Fruit fly (Drosophila melanogaster) whole organism, embryonic: ENCODE measurements around the gene Tlk.
A peak's percentile ranks its signal among the peaks of the same experiment; 100 is the strongest.

Experiments
- Ada2b ChIP-seq: fragments of 200-800 bp; sonication (Bioruptor generic); IDR thresholded peaks from 2 replicates; pipeline ENCODE4 v1.3.6; 2022; ENCODE audit warnings: missing biosample characterization, missing genetic modification characterization
- Aef1 ChIP-seq: fragments of 200-800 bp; sonication (Bioruptor generic); IDR thresholded peaks from 3 replicates; pipeline ENCODE4 v1.3.6; 2022; ENCODE audit warnings: missing biosample characterization, missing genetic modification characterization
- Antp ChIP-seq: fragments of 200-800 bp; sonication (Bioruptor generic); optimal IDR thresholded peaks from 3 replicates; lab custom pipeline; 2016; ENCODE audit warnings: missing biosample characterization, missing genetic modification characterization
- Atf3 ChIP-seq: fragments of 200-800 bp; sonication (Bioruptor generic); optimal IDR thresholded peaks from 3 replicates; lab custom pipeline; 2016; ENCODE audit warnings: missing biosample characterization, missing genetic modification characterization
- Awh ChIP-seq: fragments of 200-800 bp; sonication (Bioruptor generic); IDR thresholded peaks from 2 replicates; pipeline ENCODE4, ENCODE4 v1.3.6; 2022; ENCODE audit warnings: missing biosample characterization, missing genetic modification characterization
- CG10959 ChIP-seq: fragments of 200-800 bp; sonication (Bioruptor generic); IDR thresholded peaks from 2 replicates; pipeline ENCODE4 v1.3.6; 2022; ENCODE audit warnings: missing biosample characterization, missing genetic modification characterization
- CG12236 ChIP-seq: fragments of 200-800 bp; sonication (Bioruptor generic); optimal IDR thresholded peaks from 2 replicates; lab custom pipeline; 2016; ENCODE audit warnings: missing biosample characterization, missing genetic modification characterization
- CG12391 ChIP-seq: fragments of 200-800 bp; sonication (Bioruptor generic); optimal IDR thresholded peaks from 3 replicates; lab custom pipeline; 2018; ENCODE audit warnings: missing biosample characterization, mild to moderate bottlenecking, missing genetic modification characterization, moderate library complexity
- CG12769 ChIP-seq: fragments of 200-800 bp; sonication (Bioruptor generic); optimal IDR thresholded peaks from 2 replicates; lab custom pipeline; 2019; ENCODE audit warnings: missing biosample characterization, mild to moderate bottlenecking, missing genetic modification characterization, moderate library complexity
- CG18764 ChIP-seq: fragments of 200-800 bp; sonication (Bioruptor generic); optimal IDR thresholded peaks from 3 replicates; lab custom pipeline; 2016; ENCODE audit warnings: missing biosample characterization, missing genetic modification characterization
- CG32767 ChIP-seq: fragments of 200-800 bp; sonication (Bioruptor generic); IDR thresholded peaks from 2 replicates; pipeline ENCODE4 v1.3.6; 2022; ENCODE audit warnings: missing biosample characterization, missing genetic modification characterization
- CG33557 ChIP-seq: fragments of 200-800 bp; sonication (Bioruptor generic); optimal IDR thresholded peaks from 2 replicates; lab custom pipeline; 2019; ENCODE audit warnings: missing biosample characterization, mild to moderate bottlenecking, missing genetic modification characterization, moderate library complexity
- CG4707 ChIP-seq: fragments of 200-800 bp; sonication (Bioruptor generic); optimal IDR thresholded peaks from 2 replicates; lab custom pipeline; 2018; ENCODE audit warnings: missing biosample characterization, mild to moderate bottlenecking, missing genetic modification characterization, moderate library complexity
- CG6765 ChIP-seq: fragments of 200-800 bp; sonication (Bioruptor generic); optimal IDR thresholded peaks from 3 replicates; lab custom pipeline; 2017; ENCODE audit warnings: missing biosample characterization, mild to moderate bottlenecking, missing genetic modification characterization
- CG6813 ChIP-seq: fragments of 200-800 bp; sonication (Bioruptor generic); optimal IDR thresholded peaks from 2 replicates; lab custom pipeline; 2017; ENCODE audit warnings: missing biosample characterization, missing genetic modification characterization, mild to moderate bottlenecking, moderate library complexity, missing genetic modification reagents
- CG7839 ChIP-seq: fragments of 200-800 bp; sonication (Bioruptor generic); optimal IDR thresholded peaks from 3 replicates; lab custom pipeline; 2018; ENCODE audit warnings: missing biosample characterization, mild to moderate bottlenecking, missing genetic modification characterization, moderate library complexity
- CG8290 ChIP-seq, 3 experiments: fragments of 200-800 bp; sonication (Bioruptor generic); optimal IDR thresholded peaks; 2 replicates each; lab custom pipeline; 2016 to 2019; ENCODE audit warnings: missing biosample characterization in 3 of 3, missing genetic modification characterization in 3 of 3, mild to moderate bottlenecking in 2 of 3, moderate library complexity in 1 of 3
- CG8944 ChIP-seq: fragments of 200-800 bp; sonication (Bioruptor generic); optimal IDR thresholded peaks from 3 replicates; lab custom pipeline; 2016; ENCODE audit warnings: missing biosample characterization, missing genetic modification characterization
- CG9437 ChIP-seq: fragments of 200-800 bp; sonication (Bioruptor generic); optimal IDR thresholded peaks from 2 replicates; lab custom pipeline; 2018; ENCODE audit warnings: missing biosample characterization, mild to moderate bottlenecking, missing genetic modification characterization
- Camta ChIP-seq: fragments of 200-800 bp; sonication (Bioruptor generic); optimal IDR thresholded peaks from 2 replicates; lab custom pipeline; 2016; ENCODE audit warnings: missing biosample characterization, missing genetic modification characterization
- Dad ChIP-seq: fragments of 200-800 bp; sonication (Bioruptor generic); optimal IDR thresholded peaks from 3 replicates; lab custom pipeline; 2016; ENCODE audit warnings: missing biosample characterization, missing genetic modification characterization
- Dp ChIP-seq: fragments of 200-800 bp; sonication (Bioruptor generic); optimal IDR thresholded peaks from 2 replicates; lab custom pipeline; 2018; ENCODE audit warnings: missing biosample characterization, mild to moderate bottlenecking, missing genetic modification characterization, moderate library complexity
- Drgx ChIP-seq: fragments of 200-800 bp; sonication (Bioruptor generic); IDR thresholded peaks from 2 replicates; pipeline ENCODE4 v1.3.6; 2022; ENCODE audit warnings: missing biosample characterization, missing genetic modification characterization
- Elba2 ChIP-seq: fragments of 200-800 bp; sonication (Bioruptor generic); optimal IDR thresholded peaks from 3 replicates; lab custom pipeline; 2016; ENCODE audit warnings: missing biosample characterization, missing genetic modification characterization
- HLH4C ChIP-seq: fragments of 200-800 bp; sonication (Bioruptor generic); IDR thresholded peaks from 3 replicates; pipeline ENCODE4 v1.3.6; 2022; ENCODE audit warnings: missing biosample characterization, missing genetic modification characterization; ENCODE audit not compliant: partially characterized antibody
- Hr51 ChIP-seq, 2 experiments: fragments of 200-800 bp; sonication (Bioruptor generic); optimal IDR thresholded peaks; 2 replicates in 1 of 2; 3 replicates in 1 of 2; lab custom pipeline; 2016 to 2018; ENCODE audit warnings: missing biosample characterization in 2 of 2, missing genetic modification characterization in 2 of 2, mild to moderate bottlenecking in 1 of 2, moderate library complexity in 1 of 2
- Meics ChIP-seq: fragments of 200-800 bp; sonication (Bioruptor generic); optimal IDR thresholded peaks from 2 replicates; lab custom pipeline; 2017; ENCODE audit warnings: missing biosample characterization, mild to moderate bottlenecking, missing genetic modification characterization
- ab ChIP-seq: fragments of 200-800 bp; sonication (Bioruptor generic); optimal IDR thresholded peaks from 2 replicates; lab custom pipeline; 2016; ENCODE audit warnings: missing biosample characterization, missing genetic modification characterization
- abd-A ChIP-seq: fragments of 200-800 bp; sonication (Bioruptor generic); optimal IDR thresholded peaks from 3 replicates; lab custom pipeline; 2019; ENCODE audit warnings: missing biosample characterization, mild to moderate bottlenecking, missing genetic modification characterization, moderate library complexity
- ase ChIP-seq: fragments of 200-800 bp; sonication (Bioruptor generic); IDR thresholded peaks from 3 replicates; pipeline ENCODE4 v1.3.6; 2022; ENCODE audit warnings: missing biosample characterization, missing genetic modification characterization
- ash1 ChIP-seq: fragments of 200-800 bp; sonication (Bioruptor generic); optimal IDR thresholded peaks from 2 replicates; lab custom pipeline; 2018; ENCODE audit warnings: missing biosample characterization, mild to moderate bottlenecking, missing genetic modification characterization
- bigmax ChIP-seq: fragments of 200-800 bp; sonication (Bioruptor generic); optimal IDR thresholded peaks from 2 replicates; lab custom pipeline; 2018; ENCODE audit warnings: missing biosample characterization, mild to moderate bottlenecking, missing genetic modification characterization
- btn ChIP-seq: fragments of 200-800 bp; sonication (Bioruptor generic); optimal IDR thresholded peaks from 2 replicates; lab custom pipeline; 2016; ENCODE audit warnings: missing biosample characterization, missing genetic modification characterization
- cato ChIP-seq: fragments of 200-800 bp; sonication (Bioruptor generic); optimal IDR thresholded peaks from 2 replicates; lab custom pipeline; 2016; ENCODE audit warnings: missing biosample characterization, missing genetic modification characterization, borderline replicate concordance
- dimm ChIP-seq: fragments of 200-800 bp; sonication (Bioruptor generic); IDR thresholded peaks from 2 replicates; pipeline ENCODE4 v1.3.6; 2022; ENCODE audit warnings: missing biosample characterization, missing genetic modification characterization
- dpn ChIP-seq, 2 experiments: fragments of 200-800 bp; sonication (Bioruptor generic); optimal IDR thresholded peaks; 3 replicates each; lab custom pipeline; 2016; ENCODE audit warnings: missing biosample characterization in 2 of 2, missing genetic modification characterization in 2 of 2
- ems ChIP-seq: fragments of 200-800 bp; sonication (Bioruptor generic); optimal IDR thresholded peaks from 3 replicates; lab custom pipeline; 2016; ENCODE audit warnings: missing biosample characterization, missing genetic modification characterization
- gsb ChIP-seq: fragments of 200-800 bp; sonication (Bioruptor generic); IDR thresholded peaks from 2 replicates; pipeline ENCODE4 v1.3.6; 2022; ENCODE audit warnings: missing biosample characterization, missing genetic modification characterization
- lab ChIP-seq: fragments of 200-800 bp; sonication (Bioruptor generic); optimal IDR thresholded peaks from 3 replicates; lab custom pipeline; 2017; ENCODE audit warnings: missing biosample characterization, missing genetic modification characterization, mild to moderate bottlenecking, moderate library complexity, missing genetic modification reagents
- otp ChIP-seq: fragments of 200-800 bp; sonication (Bioruptor generic); IDR thresholded peaks from 3 replicates; pipeline ENCODE4, ENCODE4 v1.3.6; 2022; ENCODE audit warnings: missing biosample characterization, missing genetic modification characterization
- peb ChIP-seq: fragments of 200-800 bp; sonication (Bioruptor generic); IDR thresholded peaks from 2 replicates; pipeline ENCODE4 v1.3.6; 2022; ENCODE audit warnings: missing biosample characterization, missing genetic modification characterization
- rib ChIP-seq: fragments of 200-800 bp; sonication (Bioruptor generic); IDR thresholded peaks from 2 replicates; pipeline ENCODE4 v1.3.6; 2022; ENCODE audit warnings: missing biosample characterization, missing genetic modification characterization
- sc ChIP-seq, 3 experiments: fragments of >200 bp in 2 of 3; fragments of 200-800 bp in 1 of 3; sonication (Bioruptor generic) in 1 of 3; optimal IDR thresholded peaks; 2 replicates in 2 of 3; 3 replicates in 1 of 3; lab custom pipeline; 2017; ENCODE audit warnings: mild to moderate bottlenecking in 1 of 3, missing biosample characterization in 1 of 3, missing genetic modification characterization in 1 of 3, missing genetic modification reagents in 1 of 3
- schlank ChIP-seq: fragments of 200-800 bp; sonication (Bioruptor generic); optimal IDR thresholded peaks from 2 replicates; lab custom pipeline; 2018; ENCODE audit warnings: missing biosample characterization, mild to moderate bottlenecking, missing genetic modification characterization
- sr ChIP-seq: fragments of 200-800 bp; sonication (Bioruptor generic); IDR thresholded peaks from 3 replicates; pipeline ENCODE4 v1.3.6; 2022; ENCODE audit warnings: missing biosample characterization, missing genetic modification characterization
- tap ChIP-seq: fragments of 200-800 bp; optimal IDR thresholded peaks from 3 replicates; lab custom pipeline; 2019; ENCODE audit warnings: missing biosample characterization, mild to moderate bottlenecking, missing genetic modification characterization, moderate library complexity
- twi ChIP-seq: fragments of 200-800 bp; optimal IDR thresholded peaks from 2 replicates; lab custom pipeline; 2019; ENCODE audit warnings: missing biosample characterization, mild to moderate bottlenecking, missing genetic modification characterization, moderate library complexity
- zen ChIP-seq: fragments of 200-800 bp; sonication (Bioruptor generic); optimal IDR thresholded peaks from 3 replicates; lab custom pipeline; 2018; ENCODE audit warnings: missing biosample characterization, mild to moderate bottlenecking, missing genetic modification characterization, moderate library complexity

Gene Tlk

DNA sequence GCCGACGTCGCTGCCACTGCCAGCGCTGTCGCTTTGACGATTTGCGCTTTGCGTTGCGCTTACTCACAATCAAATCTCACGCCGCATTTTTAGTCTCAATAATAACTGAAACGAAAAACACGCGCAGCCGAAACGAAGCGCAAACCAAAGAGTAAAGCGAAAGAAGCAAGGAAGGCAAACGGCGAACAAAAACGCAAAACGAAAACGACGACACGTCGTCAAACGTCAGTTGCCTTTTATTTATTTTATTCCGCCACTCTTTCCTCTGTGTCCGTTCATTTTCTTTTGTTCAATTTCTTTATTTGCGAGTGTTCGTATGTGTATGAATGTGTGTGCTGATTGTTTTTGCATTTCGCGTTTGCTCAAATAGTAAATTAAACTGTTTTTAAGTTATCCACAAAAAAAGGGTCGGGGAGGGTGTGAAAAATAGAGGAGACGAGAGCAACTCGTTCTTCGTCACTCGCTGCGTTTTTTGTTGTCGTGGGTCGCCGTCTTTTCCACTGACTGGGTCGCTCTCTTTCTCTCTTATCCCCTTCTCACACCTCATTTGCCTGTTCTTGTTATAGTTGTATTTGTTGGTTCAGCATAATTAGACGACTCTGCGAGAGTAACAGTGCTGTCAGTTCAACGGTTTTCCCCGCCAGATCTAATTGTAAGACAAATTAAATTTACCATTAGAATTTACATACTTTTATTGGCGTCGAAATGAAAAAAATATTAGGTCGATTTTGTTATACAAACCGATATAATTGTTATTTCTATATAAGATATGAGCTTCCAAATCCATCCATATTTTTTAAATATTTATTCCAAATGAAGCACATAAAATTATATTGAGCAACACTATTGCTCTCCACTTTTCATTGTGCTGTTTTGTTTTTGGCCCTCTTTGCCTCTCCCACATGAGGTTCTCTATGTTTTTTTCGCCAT is 53.3 kb downstream of the Tlk start (continued):
- no peak for TF ChIP-seq HLH4C (GFP tag; lab: Robert Waterston, UW)
- peak; percentile 85 for TF ChIP-seq lab (GFP tag; lab: Kevin White, UChicago)
- no peak for TF ChIP-seq bigmax (GFP tag; lab: Kevin White, UChicago)
- TF ChIP-seq dpn (GFP tag; optimal IDR thresholded peaks at IDR 0.05; lab: Kevin White, UChicago), result peak; percentile 64 to 70
- TF ChIP-seq Drgx (GFP tag; lab: Robert Waterston, UW), result peak; percentile 67; the same call in 1 of the 2 replicates
- no peak for TF ChIP-seq CG8944 (GFP tag; lab: Kevin White, UChicago)
- peak; percentile 82 for TF ChIP-seq abd-A (tag; lab: Kevin White, UChicago)
- TF ChIP-seq CG8290 (GFP tag; optimal IDR thresholded peaks at IDR 0.05; lab: Kevin White, UChicago), result peak; percentile 38
- TF ChIP-seq CG8290 (tag; optimal IDR thresholded peaks at IDR 0.05; lab: Kevin White, UChicago), result peak in 1 of 2 experiments; percentile 50
- TF ChIP-seq CG9437 (GFP tag; lab: Kevin White, UChicago), result peak; percentile 64
- peak; percentile 51 for TF ChIP-seq twi (tag; lab: Kevin White, UChicago)
- no peak for TF ChIP-seq dimm (GFP tag; lab: Robert Waterston, UW)
- TF ChIP-seq Hr51 (GFP tag; optimal IDR thresholded peaks at IDR 0.05; lab: Kevin White, UChicago), result peak in 1 of 2 experiments; percentile 75
- TF ChIP-seq CG6765 (GFP tag; lab: Kevin White, UChicago), result peak; percentile 54
- TF ChIP-seq ase (GFP tag; lab: Robert Waterston, UW), result 0 out of 3 replicates have a peak, but pooled peaks have one; percentile 32
- peak; percentile 30 for TF ChIP-seq CG18764 (GFP tag; lab: Kevin White, UChicago)
- TF ChIP-seq peb (GFP tag; lab: Robert Waterston, UW), result 0 out of 2 replicates have a peak, but pooled peaks have one; percentile 34
- peak; percentile 69 for TF ChIP-seq zen
- no peak for TF ChIP-seq rib (GFP tag; lab: Robert Waterston, UW)
- no peak for TF ChIP-seq Antp (GFP tag; lab: Kevin White, UChicago)
- peak; percentile 65 for TF ChIP-seq schlank (tag; lab: Kevin White, UChicago)
- TF ChIP-seq CG7839 (tag; lab: Kevin White, UChicago), result peak; percentile 83
- TF ChIP-seq CG12236, result no peak
- peak; percentile 35; the same call in 1 of the 3 replicates for TF ChIP-seq otp
- TF ChIP-seq Dp (GFP tag; lab: Kevin White, UChicago), result no peak
- no peak for TF ChIP-seq ash1
- no peak for TF ChIP-seq CG10959 (GFP tag; lab: Robert Waterston, UW)
- TF ChIP-seq cato (GFP tag; lab: Kevin White, UChicago), result no peak
- TF ChIP-seq sr (GFP tag; lab: Robert Waterston, UW), result no peak
- TF ChIP-seq Ada2b (GFP tag; lab: Robert Waterston, UW), result peak; percentile 71
- TF ChIP-seq Camta (GFP tag; lab: Kevin White, UChicago), result peak; percentile 38
- no peak for TF ChIP-seq btn
- TF ChIP-seq Aef1 (GFP tag; lab: Robert Waterston, UW), result peak; percentile 59; the same call in 2 of the 3 replicates
- peak; percentile 54 for TF ChIP-seq tap (tag; lab: Kevin White, UChicago)

DNA sequence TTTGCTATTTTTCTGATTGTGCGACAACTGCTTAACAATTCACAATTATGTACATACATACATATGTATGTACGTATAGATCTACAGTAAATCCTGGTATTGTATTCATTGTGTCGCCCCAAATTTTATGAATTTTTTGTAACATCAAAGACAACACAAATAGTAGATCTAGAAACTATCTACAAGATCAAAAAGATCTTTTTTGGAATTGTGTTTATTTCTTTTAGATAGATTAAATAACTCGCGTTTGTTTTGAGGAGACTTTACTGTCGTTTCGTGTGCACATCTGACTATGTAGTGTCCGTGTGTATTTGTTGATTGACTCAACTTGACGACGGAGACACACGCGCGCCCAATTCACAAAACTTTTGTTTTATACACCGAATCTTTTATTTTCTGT is 54.5 kb downstream of the Tlk start:
- TF ChIP-seq Dad (GFP tag; lab: Kevin White, UChicago), result peak; percentile 77
- TF ChIP-seq Elba2 (GFP tag; lab: Kevin White, UChicago), result peak; percentile 46
- peak; percentile 15 for TF ChIP-seq CG33557 (GFP tag; lab: Kevin White, UChicago)
- TF ChIP-seq Meics (GFP tag; lab: Kevin White, UChicago), result peak; percentile 95
- TF ChIP-seq ab (GFP tag; lab: Kevin White, UChicago), result no peak
- peak; percentile 88 for TF ChIP-seq CG6813 (GFP tag; lab: Kevin White, UChicago)
- TF ChIP-seq Awh, result peak; percentile 84
- peak; percentile 41 for TF ChIP-seq CG4707 (GFP tag; lab: Kevin White, UChicago)
- peak; percentile 78 for TF ChIP-seq ems (GFP tag; lab: Kevin White, UChicago)
- no peak for TF ChIP-seq sc (optimal IDR thresholded peaks at IDR 0.05; lab: Kevin White, UChicago)
- TF ChIP-seq sc (GFP tag; optimal IDR thresholded peaks at IDR 0.05; lab: Kevin White, UChicago), result peak; percentile 34
- TF ChIP-seq CG32767 (GFP tag; lab: Robert Waterston, UW), result peak; percentile 90
- peak; percentile 52 for TF ChIP-seq Atf3 (GFP tag; lab: Kevin White, UChicago)
- TF ChIP-seq CG12769, result peak; percentile 96
- TF ChIP-seq gsb, result peak; percentile 94
- peak; percentile 90 for TF ChIP-seq CG12391
